Fruit fly (Drosophila melanogaster) whole organism, wandering third instar larva: ENCODE data around the gene CG3739.

Experiments
- Abd-B ChIP-seq: fragments of >200 bp; optimal IDR thresholded peaks from 2 replicates; lab custom pipeline; 2017; ENCODE audit warnings: missing biosample characterization, missing genetic modification characterization
- CG32264 ChIP-seq: fragments of 200-800 bp; sonication (Bioruptor generic); optimal IDR thresholded peaks from 2 replicates; lab custom pipeline; 2016; ENCODE audit warnings: missing biosample characterization, missing genetic modification characterization
- CG9705 ChIP-seq: fragments of 200-800 bp; sonication (Bioruptor generic); optimal IDR thresholded peaks from 2 replicates; lab custom pipeline; 2018; ENCODE audit warnings: missing biosample characterization, mild to moderate bottlenecking, missing genetic modification characterization
- Dfd ChIP-seq: fragments of >200 bp; optimal IDR thresholded peaks from 2 replicates; lab custom pipeline; 2017; ENCODE audit warnings: missing biosample characterization, missing genetic modification characterization
- OdsH ChIP-seq: fragments of 200-800 bp; sonication (Bioruptor generic); optimal IDR thresholded peaks from 2 replicates; lab custom pipeline; 2016; ENCODE audit warnings: missing biosample characterization, mild to moderate bottlenecking, missing genetic modification characterization
- dmrt93B ChIP-seq: fragments of 200-800 bp; sonication (Bioruptor generic); optimal IDR thresholded peaks from 2 replicates; lab custom pipeline; 2018; ENCODE audit warnings: missing biosample characterization, mild to moderate bottlenecking, missing genetic modification characterization
- foxo ChIP-seq, 2 experiments: fragments of 200-800 bp; sonication (Bioruptor generic); optimal IDR thresholded peaks; 2 replicates in 1 of 2; 3 replicates in 1 of 2; lab custom pipeline; 2016 to 2017; ENCODE audit warnings: missing biosample characterization in 2 of 2, missing genetic modification characterization in 2 of 2
- h ChIP-seq: fragments of 200-800 bp; sonication (Bioruptor generic); optimal IDR thresholded peaks from 3 replicates; lab custom pipeline; 2016; ENCODE audit warnings: missing biosample characterization, mild to moderate bottlenecking, missing genetic modification characterization
- pan ChIP-seq: fragments of >200 bp; optimal IDR thresholded peaks from 2 replicates; lab custom pipeline; 2017
- usp ChIP-seq: fragments of >200 bp; optimal IDR thresholded peaks from 2 replicates; lab custom pipeline; 2017; ENCODE audit warnings: missing biosample characterization, missing genetic modification characterization

- no peak for TF ChIP-seq foxo (GFP tag; optimal IDR thresholded peaks at IDR 0.05; lab: Kevin White, UChicago)
- no peak for TF ChIP-seq h (GFP tag; lab: Kevin White, UChicago)
- TF ChIP-seq dmrt93B = no peak
- no peak for TF ChIP-seq Dfd (GFP tag; lab: Kevin White, UChicago)
- no peak for TF ChIP-seq OdsH (GFP tag; lab: Kevin White, UChicago)
- TF ChIP-seq Abd-B (GFP tag; lab: Kevin White, UChicago) = no peak
- TF ChIP-seq CG9705 = no peak
- no peak for TF ChIP-seq CG32264
- no peak for TF ChIP-seq usp (GFP tag; lab: Kevin White, UChicago)
- no peak for TF ChIP-seq pan (lab: Kevin White, UChicago)
These were observed 13.7 kb downstream of the CG3739 start for dm6 chr3R:19406852-19407251.
